Fruit fly (Drosophila melanogaster) whole organism, pupa: ENCODE measurements around the gene PolrMT.

Experiments
- CG10348 ChIP-seq: fragments of 200-800 bp; sonication (Bioruptor generic); IDR thresholded peaks from 2 replicates; pipeline ENCODE4 v1.3.6; 2022; ENCODE audit warnings: missing biosample characterization, missing genetic modification characterization
- CG13204 ChIP-seq: fragments of 200-800 bp; sonication (Bioruptor generic); optimal IDR thresholded peaks from 2 replicates; lab custom pipeline; 2018; ENCODE audit warnings: missing biosample characterization, mild to moderate bottlenecking, missing genetic modification characterization, moderate library complexity
- CG14655 ChIP-seq: fragments of 200-800 bp; sonication (Bioruptor generic); optimal IDR thresholded peaks from 3 replicates; lab custom pipeline; 2017; ENCODE audit warnings: mild to moderate bottlenecking, missing biosample characterization, missing genetic modification reagents, missing genetic modification characterization
- CG34367 ChIP-seq: fragments of 200-800 bp; sonication (Bioruptor generic); optimal IDR thresholded peaks from 2 replicates; lab custom pipeline; 2018; ENCODE audit warnings: missing biosample characterization, mild to moderate bottlenecking, missing genetic modification characterization
- CG4496 ChIP-seq: fragments of 200-800 bp; sonication (Bioruptor generic); IDR thresholded peaks from 3 replicates; pipeline ENCODE4 v1.3.6; 2022; ENCODE audit warnings: missing biosample characterization, missing genetic modification characterization
- CG8301 ChIP-seq: fragments of 200-800 bp; sonication (Bioruptor generic); optimal IDR thresholded peaks from 2 replicates; lab custom pipeline; 2018; ENCODE audit warnings: missing biosample characterization, mild to moderate bottlenecking, missing genetic modification characterization
- CG9948 ChIP-seq: fragments of 200-800 bp; sonication (Bioruptor generic); optimal IDR thresholded peaks from 2 replicates; lab custom pipeline; 2018; ENCODE audit warnings: missing biosample characterization, mild to moderate bottlenecking, missing genetic modification characterization, moderate library complexity
- D1 ChIP-seq: fragments of 200-800 bp; sonication (Bioruptor generic); optimal IDR thresholded peaks from 2 replicates; lab custom pipeline; 2018; ENCODE audit warnings: missing biosample characterization, mild to moderate bottlenecking, missing genetic modification characterization, moderate library complexity
- EcR ChIP-seq: fragments of 200-800 bp; sonication (Bioruptor generic); optimal IDR thresholded peaks from 3 replicates; lab custom pipeline; 2019; ENCODE audit warnings: missing biosample characterization, missing genetic modification characterization, mild to moderate bottlenecking, moderate library complexity, missing genetic modification reagents
- Pif1A ChIP-seq: fragments of 200-800 bp; sonication (Bioruptor generic); optimal IDR thresholded peaks from 3 replicates; lab custom pipeline; 2016; ENCODE audit warnings: missing biosample characterization, missing genetic modification characterization
- Pif1B ChIP-seq: fragments of 200-800 bp; sonication (Bioruptor generic); optimal IDR thresholded peaks from 3 replicates; lab custom pipeline; 2016; ENCODE audit warnings: missing biosample characterization, missing genetic modification characterization

- TF ChIP-seq EcR (GFP tag; lab: Kevin White, UChicago), result no peak
- no peak for TF ChIP-seq CG9948 (tag; lab: Kevin White, UChicago)
- no peak for TF ChIP-seq Pif1A (GFP tag; lab: Kevin White, UChicago)
- TF ChIP-seq CG13204 (GFP tag; lab: Kevin White, UChicago), result no peak
- TF ChIP-seq Pif1B, result no peak
- TF ChIP-seq CG10348, result no peak
- no peak for TF ChIP-seq D1 (tag; lab: Kevin White, UChicago)
- no peak for TF ChIP-seq CG4496
- no peak for TF ChIP-seq CG34367 (tag; lab: Kevin White, UChicago)
- no peak for TF ChIP-seq CG14655
- no peak for TF ChIP-seq CG8301 (tag; lab: Kevin White, UChicago)
These were observed 16.5 kb downstream of the PolrMT start for dm6 chr2L:1091675-1092074.
